Worm (Caenorhabditis elegans) whole organism, L4 larva: ENCODE measurements around the gene cand-1.

ENCODE experiments used
- F10B5.3 ChIP-seq: sonication (generic microtip); optimal IDR thresholded peaks from 2 replicates; lab custom pipeline; 2016; ENCODE audit warnings: mild to moderate bottlenecking, missing genetic modification characterization, missing compliant biosample characterization
- aha-1 ChIP-seq: fragments of 150-350 bp; peaks from one replicate; lab custom pipeline; 2014; ENCODE audit warnings: missing biosample characterization, missing genetic modification characterization
- ama-1 ChIP-seq: fragments of 150-350 bp; optimal IDR thresholded peaks from 2 replicates; lab custom pipeline; 2014; ENCODE audit warnings: inconsistent platforms, mixed read lengths
- ceh-82 ChIP-seq: sonication (generic microtip); optimal IDR thresholded peaks from 2 replicates; lab custom pipeline; 2017; ENCODE audit warnings: missing biosample characterization, missing genetic modification characterization
- dmd-6 ChIP-seq: fragments of 200-800 bp; sonication (Bioruptor generic); IDR thresholded peaks from 2 replicates; pipeline ENCODE4 v1.3.6; 2022; ENCODE audit warnings: missing genetic modification reagents, missing genetic modification characterization, missing compliant biosample characterization
- hif-1 ChIP-seq, 2 experiments: sonication (generic microtip); optimal IDR thresholded peaks; 2 replicates each; lab custom pipeline; 2016 to 2017; ENCODE audit warnings: missing compliant biosample characterization in 2 of 2, missing genetic modification characterization in 2 of 2, missing genetic modification reagents in 2 of 2, missing genotype in 2 of 2, mild to moderate bottlenecking in 1 of 2
- lsy-2 ChIP-seq, 2 experiments: fragments of 150-350 bp in 1 of 2; sonication (generic microtip) in 1 of 2; optimal IDR thresholded peaks; 2 replicates each; lab custom pipeline; 2014 to 2017; ENCODE audit warnings: missing biosample characterization in 2 of 2, missing genetic modification characterization in 2 of 2
- mdl-1 ChIP-seq, 2 experiments: fragments of 150-350 bp in 1 of 2; sonication (generic microtip) in 1 of 2; optimal IDR thresholded peaks; 2 replicates each; lab custom pipeline; 2014 to 2017; ENCODE audit warnings: missing biosample characterization in 2 of 2, missing genetic modification characterization in 2 of 2
- pha-4 ChIP-seq, 2 experiments: fragments of 150-350 bp in 1 of 2; fragments of 200-800 bp in 1 of 2; sonication (Bioruptor generic) in 1 of 2; IDR thresholded peaks in 1 of 2; optimal IDR thresholded peaks in 1 of 2; 2 replicates each; pipeline versions ENCODE4 v1.3.6 to Lab custom; 2014 to 2022; ENCODE audit warnings: missing genetic modification characterization in 2 of 2, missing genetic modification reagents in 2 of 2, missing biosample characterization in 1 of 2, missing compliant biosample characterization in 1 of 2
- set-16 ChIP-seq: fragments of 200-800 bp; sonication (Bioruptor generic); IDR thresholded peaks from 2 replicates; pipeline ENCODE4 v1.3.6; 2022; ENCODE audit warnings: missing genetic modification reagents, missing genetic modification characterization, missing compliant biosample characterization
- unc-39 ChIP-seq: sonication (generic microtip); optimal IDR thresholded peaks from 2 replicates; lab custom pipeline; 2017; ENCODE audit warnings: missing biosample characterization, missing genetic modification characterization
- ztf-11 ChIP-seq: fragments of 150-350 bp; optimal IDR thresholded peaks from 2 replicates; lab custom pipeline; 2014; ENCODE audit warnings: missing biosample characterization, missing genetic modification characterization

DNA sequence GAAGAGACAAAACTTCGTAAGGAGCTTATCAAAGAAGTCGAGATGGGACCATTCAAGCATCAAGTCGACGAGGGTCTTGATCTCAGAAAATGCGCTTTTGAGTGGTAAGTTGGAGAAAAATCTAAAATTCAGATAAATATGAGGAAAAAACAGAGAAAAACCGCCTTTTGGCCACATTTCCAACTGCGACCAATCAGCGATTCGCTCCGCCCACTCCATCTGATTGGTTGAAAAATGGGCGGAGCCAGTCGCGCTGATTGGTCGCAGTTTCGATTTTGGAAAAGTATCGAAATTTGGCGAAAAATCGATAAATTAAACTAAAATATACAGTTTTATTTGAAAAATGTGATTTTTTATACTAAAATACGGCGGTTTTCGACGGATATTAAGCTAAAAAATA, 9.2 kb downstream of the cand-1 start:
- TF ChIP-seq ama-1 (lab: Kevin White, UChicago) = no peak
- no peak for TF ChIP-seq ztf-11 (tag; lab: Kevin White, UChicago)
- TF ChIP-seq lsy-2 (tag; optimal IDR thresholded peaks at IDR 0.05; lab: Kevin White, UChicago) = no peak
- TF ChIP-seq aha-1 (tag; lab: Kevin White, UChicago) = no peak
- no peak for TF ChIP-seq mdl-1 (tag; optimal IDR thresholded peaks at IDR 0.05; lab: Kevin White, UChicago)
- TF ChIP-seq ceh-82 (tag; lab: Kevin White, UChicago) = no peak
- TF ChIP-seq set-16 (GFP tag; lab: Robert Waterston, UW) = no peak
- TF ChIP-seq hif-1 (tag; optimal IDR thresholded peaks at IDR 0.05; lab: Kevin White, UChicago) = no peak
- TF ChIP-seq pha-4 (GFP tag; IDR thresholded peaks at IDR 0.05; lab: Robert Waterston, UW) = no peak
- TF ChIP-seq pha-4 (tag; optimal IDR thresholded peaks at IDR 0.05; lab: Kevin White, UChicago) = no peak
- TF ChIP-seq dmd-6 = no peak
- no peak for TF ChIP-seq F10B5.3
- no peak for TF ChIP-seq unc-39 (tag; lab: Kevin White, UChicago)
